Worm (Caenorhabditis elegans) whole organism, L3 larva: Measurements from ENCODE around the gene srw-2.

Source experiments
- ZK546.5 ChIP-seq: sonication (generic microtip); optimal IDR thresholded peaks from 2 replicates; lab custom pipeline; 2017; ENCODE audit warnings: missing biosample characterization, missing genetic modification characterization
- aly-2 ChIP-seq: fragments of 150-350 bp; optimal IDR thresholded peaks from 2 replicates; lab custom pipeline; 2014; ENCODE audit warnings: missing biosample characterization, missing genetic modification characterization
- ama-1 ChIP-seq: fragments of 150-350 bp; optimal IDR thresholded peaks from 2 replicates; lab custom pipeline; 2018
- ceh-16 ChIP-seq: sonication (generic microtip); optimal IDR thresholded peaks from 2 replicates; lab custom pipeline; 2017; ENCODE audit warnings: missing biosample characterization, missing genetic modification characterization
- ceh-28 ChIP-seq: fragments of 150-350 bp; optimal IDR thresholded peaks from 2 replicates; lab custom pipeline; 2014; ENCODE audit warnings: missing biosample characterization, missing genetic modification reagents, missing genetic modification characterization
- ceh-82 ChIP-seq: fragments of 150-350 bp; optimal IDR thresholded peaks from 2 replicates; lab custom pipeline; 2014; ENCODE audit warnings: missing biosample characterization, missing genetic modification characterization
- elt-3 ChIP-seq, 3 experiments: fragments of 150-350 bp in 1 of 3; sonication (generic microtip) in 2 of 3; optimal IDR thresholded peaks; 2 replicates in 2 of 3; 4 replicates in 1 of 3; lab custom pipeline; 2014 to 2017; ENCODE audit warnings: missing biosample characterization in 3 of 3, missing genetic modification characterization in 3 of 3
- jun-1 ChIP-seq: fragments of 150-350 bp; optimal IDR thresholded peaks from 2 replicates; lab custom pipeline; 2014; ENCODE audit warnings: missing biosample characterization, missing genetic modification reagents, missing genetic modification characterization
- nhr-11 ChIP-seq: fragments of 150-350 bp; optimal IDR thresholded peaks from 2 replicates; lab custom pipeline; 2014; ENCODE audit warnings: missing biosample characterization, missing genetic modification characterization
- nhr-67 ChIP-seq: fragments of 150-350 bp; optimal IDR thresholded peaks from 2 replicates; lab custom pipeline; 2014; ENCODE audit warnings: missing biosample characterization, missing genetic modification characterization
- snpc-4 ChIP-seq: fragments of 150-350 bp; optimal IDR thresholded peaks from 2 replicates; lab custom pipeline; 2014; ENCODE audit warnings: missing biosample characterization, missing genetic modification characterization
- unc-62 ChIP-seq: fragments of 150-350 bp; sonication (generic microtip); optimal IDR thresholded peaks from 4 replicates; lab custom pipeline; 2014; ENCODE audit warnings: missing biosample characterization, missing genetic modification reagents, missing genetic modification characterization

- no peak for TF ChIP-seq ZK546.5 (tag; lab: Kevin White, UChicago)
- TF ChIP-seq nhr-11 (tag; lab: Kevin White, UChicago): no peak
- no peak for TF ChIP-seq ceh-28
- TF ChIP-seq unc-62 (GFP tag; lab: Kevin White, UChicago): no peak
- no peak for TF ChIP-seq ceh-16 (tag; lab: Kevin White, UChicago)
- no peak for TF ChIP-seq jun-1
- TF ChIP-seq snpc-4 (tag; lab: Kevin White, UChicago): no peak
- TF ChIP-seq ceh-82 (tag; lab: Kevin White, UChicago): no peak
- TF ChIP-seq ama-1 (lab: Kevin White, UChicago): no peak
- TF ChIP-seq elt-3 (tag; optimal IDR thresholded peaks at IDR 0.05; lab: Kevin White, UChicago): no peak
- no peak for TF ChIP-seq aly-2 (tag; lab: Kevin White, UChicago)
- TF ChIP-seq nhr-67 (tag; lab: Kevin White, UChicago): no peak
Measured at ce11 chrV:2876188-2876831, 45.6 kb downstream of the srw-2 start.
